Worm (Caenorhabditis elegans) whole organism, late embryonic: ENCODE results near the gene tnt-4.

Source experiments
- C38D4.7 ChIP-seq: fragments of 200-800 bp; sonication (Bioruptor generic); optimal IDR thresholded peaks from 2 replicates; lab custom pipeline; 2018; ENCODE audit warnings: mild to moderate bottlenecking, missing genetic modification characterization, moderate library complexity, missing compliant biosample characterization
- F13H6.1 ChIP-seq: sonication (generic microtip); optimal IDR thresholded peaks from 2 replicates; lab custom pipeline; 2016; ENCODE audit warnings: missing genetic modification characterization, missing compliant biosample characterization
- T23F11.4 ChIP-seq: fragments of 200-800 bp; sonication (Bioruptor generic); optimal IDR thresholded peaks from 2 replicates; lab custom pipeline; 2018; ENCODE audit warnings: mild to moderate bottlenecking, missing genetic modification characterization, missing compliant biosample characterization
- ahr-1 ChIP-seq: sonication (generic microtip); optimal IDR thresholded peaks from 2 replicates; lab custom pipeline; 2016; ENCODE audit warnings: missing genetic modification characterization, missing compliant biosample characterization
- ama-1 ChIP-seq: fragments of 150-350 bp; optimal IDR thresholded peaks from 2 replicates; lab custom pipeline; 2014
- ceh-2 ChIP-seq: sonication (generic microtip); optimal IDR thresholded peaks from 2 replicates; lab custom pipeline; 2016; ENCODE audit warnings: missing genotype, missing genetic modification characterization, missing compliant biosample characterization
- ceh-30 ChIP-seq: fragments of 150-350 bp; optimal IDR thresholded peaks from 2 replicates; lab custom pipeline; 2014; ENCODE audit warnings: missing biosample characterization, missing genetic modification characterization
- ceh-45 ChIP-seq: fragments of 200-800 bp; sonication (Bioruptor generic); IDR thresholded peaks from 2 replicates; pipeline ENCODE4 v1.3.6; 2022; ENCODE audit warnings: missing genetic modification reagents, missing genetic modification characterization, missing compliant biosample characterization
- ceh-48 ChIP-seq: sonication (generic microtip); optimal IDR thresholded peaks from 2 replicates; lab custom pipeline; 2016; ENCODE audit warnings: missing genetic modification characterization, inconsistent platforms, missing compliant biosample characterization
- ceh-6 ChIP-seq: fragments of 200-800 bp; sonication (Bioruptor generic); optimal IDR thresholded peaks from 2 replicates; lab custom pipeline; 2018; ENCODE audit warnings: mild to moderate bottlenecking, missing genetic modification characterization, missing compliant biosample characterization
- ceh-9 ChIP-seq: sonication (generic microtip); optimal IDR thresholded peaks from 2 replicates; lab custom pipeline; 2016; ENCODE audit warnings: mild to moderate bottlenecking, missing genetic modification characterization, inconsistent platforms, missing compliant biosample characterization
- che-1 ChIP-seq: sonication (generic microtip); optimal IDR thresholded peaks from 2 replicates; lab custom pipeline; 2016; ENCODE audit warnings: mild to moderate bottlenecking, missing genetic modification characterization, missing compliant biosample characterization
- dve-1 ChIP-seq: sonication (generic microtip); optimal IDR thresholded peaks from 2 replicates; lab custom pipeline; 2017; ENCODE audit warnings: antibody characterized with exemption, mild to moderate bottlenecking, missing genetic modification characterization, missing compliant biosample characterization
- elt-2 ChIP-seq: sonication (generic microtip); optimal IDR thresholded peaks from 2 replicates; lab custom pipeline; 2016; ENCODE audit warnings: missing genetic modification reagents, missing genetic modification characterization, missing compliant biosample characterization
- elt-4 ChIP-seq: sonication (generic microtip); optimal IDR thresholded peaks from 2 replicates; lab custom pipeline; 2016; ENCODE audit warnings: missing genetic modification characterization, missing compliant biosample characterization
- ets-4 ChIP-seq: sonication (generic microtip); optimal IDR thresholded peaks from 2 replicates; lab custom pipeline; 2016; ENCODE audit warnings: missing genetic modification characterization, missing compliant biosample characterization
- eyg-1 ChIP-seq: sonication (generic microtip); optimal IDR thresholded peaks from 2 replicates; lab custom pipeline; 2016; ENCODE audit warnings: missing genotype, missing genetic modification characterization, missing compliant biosample characterization
- fkh-10 ChIP-seq: fragments of 150-350 bp; optimal IDR thresholded peaks from 2 replicates; lab custom pipeline; 2014; ENCODE audit warnings: missing biosample characterization, missing genetic modification reagents, missing genetic modification characterization
- gmeb-2 ChIP-seq: sonication (generic microtip); optimal IDR thresholded peaks from 2 replicates; lab custom pipeline; 2016; ENCODE audit warnings: missing genetic modification characterization, inconsistent platforms, missing compliant biosample characterization
- hlh-15 ChIP-seq: sonication (generic microtip); optimal IDR thresholded peaks from 2 replicates; lab custom pipeline; 2016; ENCODE audit warnings: missing genetic modification characterization, missing compliant biosample characterization
- hlh-6 ChIP-seq: sonication (generic microtip); optimal IDR thresholded peaks from 2 replicates; lab custom pipeline; 2016; ENCODE audit warnings: missing genotype, missing genetic modification characterization, missing compliant biosample characterization
- hlh-8 ChIP-seq: sonication (generic microtip); optimal IDR thresholded peaks from 2 replicates; lab custom pipeline; 2016; ENCODE audit warnings: missing genotype, missing genetic modification characterization, missing compliant biosample characterization
- lin-11 ChIP-seq: fragments of 200-800 bp; sonication (Bioruptor generic); optimal IDR thresholded peaks from 2 replicates; lab custom pipeline; 2018; ENCODE audit warnings: mild to moderate bottlenecking, missing genetic modification characterization, missing compliant biosample characterization
- madf-2 ChIP-seq: sonication (generic microtip); optimal IDR thresholded peaks from 2 replicates; lab custom pipeline; 2017; ENCODE audit warnings: missing genetic modification characterization, missing compliant biosample characterization
- mec-3 ChIP-seq: sonication (generic microtip); optimal IDR thresholded peaks from 2 replicates; lab custom pipeline; 2016; ENCODE audit warnings: borderline replicate concordance, missing genetic modification characterization, missing compliant biosample characterization
- nfya-1 ChIP-seq: sonication (generic microtip); optimal IDR thresholded peaks from 2 replicates; lab custom pipeline; 2017; ENCODE audit warnings: missing genetic modification characterization, mild to moderate bottlenecking, missing compliant biosample characterization, antibody characterized with exemption, moderate library complexity
- nhr-232 ChIP-seq: sonication (generic microtip); optimal IDR thresholded peaks from 2 replicates; lab custom pipeline; 2016; ENCODE audit warnings: missing genetic modification characterization, missing compliant biosample characterization
- npax-4 ChIP-seq: sonication (generic microtip); optimal IDR thresholded peaks from 2 replicates; lab custom pipeline; 2016; ENCODE audit warnings: missing genetic modification characterization, missing compliant biosample characterization
- odd-2 ChIP-seq: sonication (generic microtip); optimal IDR thresholded peaks from 2 replicates; lab custom pipeline; 2017; ENCODE audit warnings: antibody characterized with exemption, mild to moderate bottlenecking, missing genetic modification characterization, missing compliant biosample characterization
- pag-3 ChIP-seq: sonication (generic microtip); optimal IDR thresholded peaks from 2 replicates; lab custom pipeline; 2016; ENCODE audit warnings: missing compliant biosample characterization, missing genetic modification characterization, borderline replicate concordance
- pat-9 ChIP-seq: fragments of 200-800 bp; sonication (Bioruptor generic); optimal IDR thresholded peaks from 2 replicates; lab custom pipeline; 2018; ENCODE audit warnings: mild to moderate bottlenecking, missing genetic modification characterization, moderate library complexity, missing compliant biosample characterization
- pax-1 ChIP-seq: fragments of 150-350 bp; optimal IDR thresholded peaks from 2 replicates; lab custom pipeline; 2014; ENCODE audit warnings: missing biosample characterization, missing genetic modification characterization
- pros-1 ChIP-seq: fragments of 150-350 bp; optimal IDR thresholded peaks from 2 replicates; lab custom pipeline; 2014; ENCODE audit warnings: missing biosample characterization, missing genetic modification reagents, missing genetic modification characterization
- ref-2 ChIP-seq: sonication (generic microtip); optimal IDR thresholded peaks from 2 replicates; lab custom pipeline; 2016; ENCODE audit warnings: missing genetic modification characterization, missing compliant biosample characterization
- sdc-2 ChIP-seq: sonication (generic microtip); optimal IDR thresholded peaks from 2 replicates; lab custom pipeline; 2016; ENCODE audit warnings: missing genotype, missing genetic modification characterization, missing compliant biosample characterization
- sox-2 ChIP-seq: fragments of 200-800 bp; sonication (Bioruptor generic); IDR thresholded peaks from 2 replicates; pipeline ENCODE4 v1.3.6; 2022; ENCODE audit warnings: missing genetic modification reagents, missing genetic modification characterization, missing compliant biosample characterization
- syd-9 ChIP-seq: sonication (generic microtip); optimal IDR thresholded peaks from 2 replicates; lab custom pipeline; 2016; ENCODE audit warnings: mild to moderate bottlenecking, missing genetic modification characterization, moderate library complexity, missing compliant biosample characterization
- tbx-2 ChIP-seq: sonication (generic microtip); optimal IDR thresholded peaks from 2 replicates; lab custom pipeline; 2016; ENCODE audit warnings: missing genetic modification characterization, missing compliant biosample characterization
- ttx-3 ChIP-seq: sonication (generic microtip); optimal IDR thresholded peaks from 2 replicates; lab custom pipeline; 2016; ENCODE audit warnings: missing genetic modification reagents, missing genetic modification characterization, missing compliant biosample characterization
- unc-3 ChIP-seq, 2 experiments: fragments of 200-800 bp in 1 of 2; sonication (Bioruptor generic) in 1 of 2; sonication (generic microtip) in 1 of 2; conservative IDR thresholded peaks in 1 of 2; optimal IDR thresholded peaks in 1 of 2; 2 replicates each; pipeline versions ENCODE4 v1.3.6 to Lab custom; 2016 to 2022; ENCODE audit warnings: missing compliant biosample characterization in 2 of 2, missing genetic modification characterization in 2 of 2, missing genetic modification reagents in 1 of 2
- unc-55 ChIP-seq: sonication (generic microtip); optimal IDR thresholded peaks from 2 replicates; lab custom pipeline; 2017; ENCODE audit warnings: missing biosample characterization, missing genetic modification reagents, missing genetic modification characterization

The tnt-4 gene

DNA sequence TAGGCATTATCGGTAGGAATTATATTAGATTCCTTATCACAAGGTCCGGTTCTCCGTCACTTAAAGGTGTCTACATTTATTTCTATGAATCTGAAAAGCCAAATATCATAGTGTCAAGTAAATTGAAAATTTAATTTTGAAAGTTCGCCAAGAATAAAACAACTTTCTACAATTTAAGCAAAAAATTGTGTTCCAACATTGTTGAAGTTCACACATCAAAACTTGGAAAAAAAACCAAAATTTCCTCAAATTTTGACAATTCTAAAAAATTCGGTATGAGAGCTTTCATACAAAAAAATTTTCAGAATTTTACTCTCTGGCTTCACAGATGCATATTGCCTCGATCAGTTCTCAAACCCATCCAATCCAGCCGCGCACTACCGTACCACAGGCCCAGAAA is 19.1 kb upstream of the tnt-4 start, which contains the start of gene F59A7.7:
TSS of gene F59A7.7 (plus strand) at position 301 of the 400 bp plus-strand sequence.
- no peak for TF ChIP-seq mec-3
- TF ChIP-seq ceh-48 (tag; lab: Kevin White, UChicago), result no peak
- no peak for TF ChIP-seq T23F11.4 (GFP tag; lab: Kevin White, UChicago)

DNA sequence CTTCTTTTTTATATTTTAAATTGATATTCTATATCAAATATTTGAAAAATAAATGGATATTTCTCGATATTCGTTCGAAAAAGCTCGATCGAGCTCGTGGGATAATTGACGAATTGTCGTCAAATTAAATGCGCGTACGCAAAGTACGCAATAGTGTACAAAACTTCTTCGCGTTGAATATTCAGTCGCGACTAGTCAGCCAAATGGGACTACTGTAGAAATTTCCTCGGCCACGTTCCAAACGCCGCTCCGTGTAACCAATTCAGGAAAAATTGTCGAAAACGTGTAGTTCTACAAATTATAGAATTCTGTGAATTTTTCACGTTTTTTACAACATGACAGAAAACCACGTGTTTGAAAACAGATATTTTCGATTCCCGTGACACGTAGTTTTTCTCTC is 15.7 kb upstream of the tnt-4 start:
- TF ChIP-seq elt-2 (tag; lab: Kevin White, UChicago) (no peak), ttx-3 (tag; lab: Kevin White, UChicago) (no peak), pros-1 (tag; lab: Kevin White, UChicago) (no peak), ceh-48 (tag; lab: Kevin White, UChicago) (no peak), hlh-6 (tag; lab: Kevin White, UChicago) (no peak), ceh-6 (no peak), pax-1 (tag; lab: Kevin White, UChicago) (no peak), tbx-2 (tag; lab: Kevin White, UChicago) (no peak), unc-55 (no peak), ref-2 (tag; lab: Kevin White, UChicago) (no peak), sox-2 (GFP tag; lab: Robert Waterston, UW) (no peak), F13H6.1 (tag; lab: Kevin White, UChicago) (no peak), ceh-45 (GFP tag; lab: Robert Waterston, UW) (no peak), sdc-2 (tag; lab: Kevin White, UChicago) (no peak), nfya-1 (no peak), ama-1 (lab: Kevin White, UChicago) (no peak), ahr-1 (tag; lab: Kevin White, UChicago) (no peak), ceh-30 (tag; lab: Kevin White, UChicago) (no peak), hlh-8 (no peak), fkh-10 (no peak)

DNA sequence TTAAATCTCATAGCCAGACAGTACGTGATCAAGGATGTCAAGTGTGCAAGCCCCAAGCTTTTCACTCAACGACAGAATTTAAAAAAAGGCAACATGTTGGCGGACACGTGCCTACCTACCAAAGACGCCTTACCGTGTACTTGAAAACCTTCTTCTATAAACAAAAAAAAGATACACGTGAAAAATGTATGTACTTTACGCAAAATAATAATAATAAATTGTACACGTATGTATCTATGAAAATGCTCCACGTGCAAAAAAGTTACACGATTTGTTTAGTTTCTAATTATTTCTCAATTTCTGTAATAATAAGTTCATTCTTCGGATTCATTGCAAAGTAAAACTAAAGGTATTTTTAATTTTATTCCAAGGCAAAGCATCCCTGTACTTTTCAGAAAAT is 11.9 kb upstream of the tnt-4 start, which contains the start of gene cysl-4:
TSS of gene cysl-4 (plus strand) at position 301 of the 400 bp plus-strand sequence.
- TF ChIP-seq gmeb-2 (tag; lab: Kevin White, UChicago) (no peak), C38D4.7 (GFP tag; lab: Kevin White, UChicago) (no peak), sdc-2 (tag; lab: Kevin White, UChicago) (no peak), hlh-15 (tag; lab: Kevin White, UChicago) (no peak)

DNA sequence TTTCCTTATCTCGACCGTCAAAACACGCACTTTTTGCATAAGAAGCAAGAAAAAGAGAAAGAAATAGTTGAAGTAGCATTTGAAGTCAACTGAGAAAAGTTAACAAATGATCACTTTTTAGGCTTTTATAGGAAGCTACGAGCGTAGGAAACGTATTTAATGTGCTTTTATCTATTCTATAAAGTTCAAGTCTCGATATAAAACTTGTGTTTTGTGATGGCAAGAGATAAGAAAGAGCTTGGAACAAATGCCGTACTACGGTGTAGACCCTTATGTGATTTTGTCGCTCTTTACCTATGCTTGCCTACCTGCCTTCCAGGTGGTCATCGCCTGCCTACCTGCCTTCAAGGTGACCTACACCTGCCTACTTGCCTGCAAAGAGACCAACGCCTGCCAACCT is 11.5 kb upstream of the tnt-4 start, which contains the start of gene clec-206:
TSS of gene clec-206 (minus strand) at position 101 of the 400 bp plus-strand sequence.
- TF ChIP-seq dve-1 (tag; lab: Kevin White, UChicago), result no peak
- no peak for TF ChIP-seq ceh-2
- no peak for TF ChIP-seq syd-9 (tag; lab: Kevin White, UChicago)
- no peak for TF ChIP-seq pax-1 (tag; lab: Kevin White, UChicago)
- TF ChIP-seq pat-9 (tag; lab: Kevin White, UChicago), result no peak
- TF ChIP-seq che-1, result no peak
- no peak for TF ChIP-seq ets-4 (tag; lab: Kevin White, UChicago)
- TF ChIP-seq pag-3 (tag; lab: Kevin White, UChicago), result no peak
- no peak for TF ChIP-seq madf-2 (tag; lab: Kevin White, UChicago)
- TF ChIP-seq odd-2 (tag; lab: Kevin White, UChicago), result no peak
- TF ChIP-seq ceh-48 (tag; lab: Kevin White, UChicago), result no peak
- no peak for TF ChIP-seq nhr-232 (tag; lab: Kevin White, UChicago)
- TF ChIP-seq elt-4 (tag; lab: Kevin White, UChicago), result no peak
- no peak for TF ChIP-seq npax-4 (tag; lab: Kevin White, UChicago)
- no peak for TF ChIP-seq ttx-3 (tag; lab: Kevin White, UChicago)
- TF ChIP-seq ref-2 (tag; lab: Kevin White, UChicago), result no peak
- TF ChIP-seq unc-3 (GFP tag; conservative IDR thresholded peaks at IDR 0.05; lab: Robert Waterston, UW), result no peak
- no peak for TF ChIP-seq unc-3 (tag; optimal IDR thresholded peaks at IDR 0.05; lab: Kevin White, UChicago)
- no peak for TF ChIP-seq lin-11 (tag; lab: Kevin White, UChicago)
- no peak for TF ChIP-seq eyg-1 (tag; lab: Kevin White, UChicago)
- TF ChIP-seq ceh-9 (tag; lab: Kevin White, UChicago), result no peak
- TF ChIP-seq, all 69 proteins: peak for 0
